Fruit fly (Drosophila melanogaster): ENCODE data around the gene zormin.
A peak's percentile ranks its signal among the peaks of the same experiment; 100 is the strongest.

zormin gene

DNA sequence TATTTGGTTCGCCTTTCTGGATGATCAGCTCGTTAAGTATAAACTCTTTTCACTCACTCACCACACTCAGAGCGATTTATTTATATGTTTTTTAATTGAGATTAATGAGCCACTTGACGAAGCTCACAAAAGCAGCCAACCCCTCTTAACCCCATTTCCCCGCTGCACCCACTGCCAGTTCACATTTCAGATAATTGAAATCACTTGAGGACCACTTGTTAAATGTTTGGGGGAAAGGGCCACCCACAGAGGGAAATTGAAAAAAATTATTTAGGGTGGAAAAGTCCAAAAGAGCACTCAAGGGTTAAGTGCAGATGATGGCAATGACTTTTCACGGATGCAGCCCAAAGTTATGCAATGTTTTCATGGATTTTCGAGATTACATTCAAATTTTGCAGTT, 1.2 kb upstream of the zormin start (continued):
- no peak for TF ChIP-seq trh (GFP tag; optimal IDR thresholded peaks at IDR 0.05)
- TF ChIP-seq CG2875 (GFP tag; optimal IDR thresholded peaks at IDR 0.05) = no peak
- peak; percentile 35 for TF ChIP-seq Sox102F (GFP tag; optimal IDR thresholded peaks at IDR 0.05)
- TF ChIP-seq nerfin-1 (tag; optimal IDR thresholded peaks at IDR 0.05) = no peak
- no peak for TF ChIP-seq sob (GFP tag; IDR thresholded peaks at IDR 0.05)
- TF ChIP-seq CG11696 (GFP tag; IDR thresholded peaks at IDR 0.05) = 0 out of 2 replicates have a peak, but pooled peaks have one; percentile 15
- TF ChIP-seq Dip2 (GFP tag; IDR thresholded peaks at IDR 0.05) = no peak
- no peak for TF ChIP-seq Max (GFP tag; optimal IDR thresholded peaks at IDR 0.05)
- TF ChIP-seq CG12769 (tag; optimal IDR thresholded peaks at IDR 0.05) = peak; percentile 34
- no peak for TF ChIP-seq CG31441 (GFP tag; IDR thresholded peaks at IDR 0.05)
- TF ChIP-seq pan (optimal IDR thresholded peaks at IDR 0.05) = no peak
- TF ChIP-seq pan (GFP tag; optimal IDR thresholded peaks at IDR 0.05 in 1 of 2, IDR thresholded peaks at IDR 0.05 in 1 of 2) = peak in 1 of 2 experiments; percentile 54
- no peak for TF ChIP-seq NK7.1 (GFP tag; optimal IDR thresholded peaks at IDR 0.05)
- no peak for TF ChIP-seq CG30020 (tag; optimal IDR thresholded peaks at IDR 0.05)
- TF ChIP-seq HmgD (GFP tag; optimal IDR thresholded peaks at IDR 0.05) = no peak
- TF ChIP-seq CG6854 (GFP tag; optimal IDR thresholded peaks at IDR 0.05) = no peak
- no peak for TF ChIP-seq CG4328 (GFP tag; optimal IDR thresholded peaks at IDR 0.05)
- TF ChIP-seq sens-2 (GFP tag; IDR thresholded peaks at IDR 0.05) = no peak
- no peak for TF ChIP-seq CG4854 (GFP tag; optimal IDR thresholded peaks at IDR 0.05)
- TF ChIP-seq Ada2b (GFP tag; IDR thresholded peaks at IDR 0.05) = peak; percentile 19; the same call in 1 of the 2 replicates
- TF ChIP-seq CG7556 (GFP tag; optimal IDR thresholded peaks at IDR 0.05) = no peak
- peak; percentile 56 for TF ChIP-seq CG2120 (GFP tag; optimal IDR thresholded peaks at IDR 0.05)
- no peak for TF ChIP-seq insv (GFP tag; optimal IDR thresholded peaks at IDR 0.05)
- no peak for TF ChIP-seq ems (GFP tag; optimal IDR thresholded peaks at IDR 0.05)
- peak; percentile 2 for TF ChIP-seq CG30403 (GFP tag; optimal IDR thresholded peaks at IDR 0.05)
- TF ChIP-seq CG5180 (GFP tag; optimal IDR thresholded peaks at IDR 0.05) = peak; percentile 9
- TF ChIP-seq CG10959 (GFP tag; IDR thresholded peaks at IDR 0.05) = 0 out of 2 replicates have a peak, but pooled peaks have one; percentile 42
- no peak for TF ChIP-seq CG1529 (GFP tag; optimal IDR thresholded peaks at IDR 0.05)
- TF ChIP-seq tna (GFP tag; IDR thresholded peaks at IDR 0.05; ENCODE audit: partially characterized antibody) = 0 out of 2 replicates have a peak, but pooled peaks have one; percentile 9
- no peak for TF ChIP-seq pros (GFP tag; optimal IDR thresholded peaks at IDR 0.05)
- no peak for TF ChIP-seq CG42726 (GFP tag; IDR thresholded peaks at IDR 0.05; ENCODE audit: partially characterized antibody)
- TF ChIP-seq dati (GFP tag; IDR thresholded peaks at IDR 0.05) = no peak
- TF ChIP-seq Nf-YA (GFP tag; IDR thresholded peaks at IDR 0.05) = peak; percentile 13; the same call in 1 of the 2 replicates
- no peak for TF ChIP-seq CG12659 (GFP tag; optimal IDR thresholded peaks at IDR 0.05)
- peak; percentile 84 for TF ChIP-seq Med (GFP tag)
- no peak for TF ChIP-seq sd (tag; optimal IDR thresholded peaks at IDR 0.05)
- no peak for TF ChIP-seq run (tag; optimal IDR thresholded peaks at IDR 0.05)
- TF ChIP-seq MESR4 (GFP tag; optimal IDR thresholded peaks at IDR 0.05) = no peak
- no peak for TF ChIP-seq crp (GFP tag; optimal IDR thresholded peaks at IDR 0.05)
- TF ChIP-seq ftz-f1 (GFP tag; optimal IDR thresholded peaks at IDR 0.05) = peak; percentile 30
- peak; percentile 28; the same call in 2 of the 3 replicates for TF ChIP-seq row (GFP tag; IDR thresholded peaks at IDR 0.05)
- TF ChIP-seq CG11085 (GFP tag; IDR thresholded peaks at IDR 0.05) = no peak
- no peak for TF ChIP-seq CG11695 (GFP tag; IDR thresholded peaks at IDR 0.05)
- peak; percentile 17; the same call in 1 of the 2 replicates for TF ChIP-seq NFAT (GFP tag; IDR thresholded peaks at IDR 0.05)
- peak; percentile 9 for TF ChIP-seq tin (GFP tag; optimal IDR thresholded peaks at IDR 0.05)
- no peak for TF ChIP-seq Ets97D (GFP tag; optimal IDR thresholded peaks at IDR 0.05)
- peak; percentile 37; the same call in 1 of the 2 replicates for TF ChIP-seq crol (GFP tag; IDR thresholded peaks at IDR 0.05)
- no peak for TF ChIP-seq dimm (GFP tag; IDR thresholded peaks at IDR 0.05)
- peak; percentile 69 for TF ChIP-seq Ets65A (GFP tag)
- TF ChIP-seq CG11093 (GFP tag; IDR thresholded peaks at IDR 0.05) = no peak
- TF ChIP-seq CG8089 (GFP tag; optimal IDR thresholded peaks at IDR 0.05) = no peak
- no peak for TF ChIP-seq cato (GFP tag; optimal IDR thresholded peaks at IDR 0.05; ENCODE audit: borderline replicate concordance)

Measured in whole organism, embryonic.